Worm (Caenorhabditis elegans) whole organism, L3 larva: ENCODE results near the gene asm-1.
"Not testable (repeated sequence)": the region's sequence is repeated elsewhere in the genome, so short reads cannot be mapped to it uniquely, and the experiment has no call there.

ENCODE experiments used
- R02D3.7 ChIP-seq: fragments of 150-350 bp; optimal IDR thresholded peaks from 2 replicates; lab custom pipeline; 2014; ENCODE audit warnings: missing biosample characterization, missing genetic modification characterization
- ZK546.5 ChIP-seq: sonication (generic microtip); optimal IDR thresholded peaks from 2 replicates; lab custom pipeline; 2017; ENCODE audit warnings: missing biosample characterization, missing genetic modification characterization
- aly-2 ChIP-seq: fragments of 150-350 bp; optimal IDR thresholded peaks from 2 replicates; lab custom pipeline; 2014; ENCODE audit warnings: missing biosample characterization, missing genetic modification characterization
- ceh-16 ChIP-seq: sonication (generic microtip); optimal IDR thresholded peaks from 2 replicates; lab custom pipeline; 2017; ENCODE audit warnings: missing biosample characterization, missing genetic modification characterization
- ceh-28 ChIP-seq: fragments of 150-350 bp; optimal IDR thresholded peaks from 2 replicates; lab custom pipeline; 2014; ENCODE audit warnings: missing biosample characterization, missing genetic modification reagents, missing genetic modification characterization
- daf-12 ChIP-seq: fragments of 150-350 bp; optimal IDR thresholded peaks from 2 replicates; lab custom pipeline; 2014; ENCODE audit warnings: missing biosample characterization, missing genetic modification reagents, missing genetic modification characterization
- egl-5 ChIP-seq: fragments of 150-350 bp; optimal IDR thresholded peaks from 2 replicates; lab custom pipeline; 2017; ENCODE audit warnings: missing biosample characterization, missing genetic modification reagents, missing genetic modification characterization, inconsistent platforms
- elt-1 ChIP-seq: fragments of 150-350 bp; optimal IDR thresholded peaks from 2 replicates; lab custom pipeline; 2014; ENCODE audit warnings: missing biosample characterization, missing genetic modification characterization
- elt-2 ChIP-seq: sonication (generic microtip); optimal IDR thresholded peaks from 2 replicates; lab custom pipeline; 2016; ENCODE audit warnings: missing genetic modification reagents, mild to moderate bottlenecking, missing genetic modification characterization, missing compliant biosample characterization
- elt-3 ChIP-seq, 3 experiments: fragments of 150-350 bp in 1 of 3; sonication (generic microtip) in 2 of 3; optimal IDR thresholded peaks; 2 replicates in 2 of 3; 4 replicates in 1 of 3; lab custom pipeline; 2014 to 2017; ENCODE audit warnings: missing biosample characterization in 3 of 3, missing genetic modification characterization in 3 of 3
- eor-1 ChIP-seq, 2 experiments: fragments of 150-350 bp; optimal IDR thresholded peaks; 2 replicates each; lab custom pipeline; 2014 to 2018; ENCODE audit warnings: missing biosample characterization in 2 of 2, missing genetic modification characterization in 2 of 2
- fkh-10 ChIP-seq: sonication (generic microtip); optimal IDR thresholded peaks from 2 replicates; lab custom pipeline; 2017; ENCODE audit warnings: missing biosample characterization, missing genetic modification reagents, missing genetic modification characterization
- fkh-2 ChIP-seq: fragments of 150-350 bp; optimal IDR thresholded peaks from 2 replicates; lab custom pipeline; 2014; ENCODE audit warnings: missing biosample characterization, missing genetic modification reagents, missing genetic modification characterization
- fos-1 ChIP-seq: fragments of 150-350 bp; optimal IDR thresholded peaks from 2 replicates; lab custom pipeline; 2014; ENCODE audit warnings: missing biosample characterization, missing genetic modification characterization
- jun-1 ChIP-seq: fragments of 150-350 bp; optimal IDR thresholded peaks from 2 replicates; lab custom pipeline; 2014; ENCODE audit warnings: missing biosample characterization, missing genetic modification reagents, missing genetic modification characterization
- lin-15B ChIP-seq: fragments of 150-350 bp; optimal IDR thresholded peaks from 2 replicates; lab custom pipeline; 2014; ENCODE audit warnings: missing biosample characterization, missing genetic modification characterization
- lin-39 ChIP-seq: fragments of 150-350 bp; optimal IDR thresholded peaks from 2 replicates; lab custom pipeline; 2018; ENCODE audit warnings: missing biosample characterization, missing genetic modification reagents, missing genetic modification characterization
- lsy-12 ChIP-seq: sonication (generic microtip); optimal IDR thresholded peaks from 2 replicates; lab custom pipeline; 2016; ENCODE audit warnings: mild to moderate bottlenecking, missing genetic modification characterization, missing compliant biosample characterization
- mdl-1 ChIP-seq: fragments of 150-350 bp; optimal IDR thresholded peaks from 2 replicates; lab custom pipeline; 2014; ENCODE audit warnings: missing biosample characterization, missing genetic modification characterization
- mml-1 ChIP-seq: fragments of 150-350 bp; sonication (generic microtip); optimal IDR thresholded peaks from 3 replicates; lab custom pipeline; 2014; ENCODE audit warnings: missing biosample characterization, missing genetic modification characterization
- nfya-1 ChIP-seq: sonication (generic microtip); optimal IDR thresholded peaks from 2 replicates; lab custom pipeline; 2017; ENCODE audit warnings: missing genetic modification characterization, mild to moderate bottlenecking, missing compliant biosample characterization, antibody characterized with exemption, moderate library complexity; ENCODE audit not compliant: insufficient read depth
- nhr-12 ChIP-seq: fragments of 150-350 bp; optimal IDR thresholded peaks from 2 replicates; lab custom pipeline; 2014; ENCODE audit warnings: missing biosample characterization, missing genetic modification characterization
- nhr-23 ChIP-seq: fragments of 150-350 bp; optimal IDR thresholded peaks from 2 replicates; lab custom pipeline; 2014; ENCODE audit warnings: missing biosample characterization, missing genetic modification reagents, missing genetic modification characterization
- nhr-25 ChIP-seq: sonication (generic microtip); optimal IDR thresholded peaks from 2 replicates; lab custom pipeline; 2017; ENCODE audit warnings: missing biosample characterization, missing genetic modification characterization
- nhr-28 ChIP-seq: fragments of 150-350 bp; optimal IDR thresholded peaks from 2 replicates; lab custom pipeline; 2014; ENCODE audit warnings: missing biosample characterization, missing genetic modification characterization
- nhr-43 ChIP-seq: sonication (generic microtip); optimal IDR thresholded peaks from 2 replicates; lab custom pipeline; 2016; ENCODE audit warnings: mild to moderate bottlenecking, missing genetic modification characterization, missing compliant biosample characterization; ENCODE audit not compliant: poor library complexity, severe bottlenecking
- nhr-76 ChIP-seq: fragments of 150-350 bp; sonication (generic microtip); optimal IDR thresholded peaks from 5 replicates; lab custom pipeline; 2014; ENCODE audit warnings: missing biosample characterization, missing genetic modification characterization
- nhr-77 ChIP-seq: fragments of 150-350 bp; optimal IDR thresholded peaks from 2 replicates; lab custom pipeline; 2014; ENCODE audit warnings: missing biosample characterization, missing genetic modification characterization
- pha-4 ChIP-seq: fragments of 150-350 bp; optimal IDR thresholded peaks from 2 replicates; lab custom pipeline; 2014; ENCODE audit warnings: missing biosample characterization, missing genetic modification reagents, missing genetic modification characterization
- pqm-1 ChIP-seq: fragments of 150-350 bp; optimal IDR thresholded peaks from 2 replicates; lab custom pipeline; 2017; ENCODE audit warnings: missing biosample characterization, missing genetic modification characterization, inconsistent platforms
- sea-2 ChIP-seq: fragments of 150-350 bp; sonication (generic microtip); optimal IDR thresholded peaks from 4 replicates; lab custom pipeline; 2014; ENCODE audit warnings: missing biosample characterization, missing genetic modification reagents, missing genetic modification characterization
- snpc-4 ChIP-seq: fragments of 150-350 bp; optimal IDR thresholded peaks from 2 replicates; lab custom pipeline; 2014; ENCODE audit warnings: missing biosample characterization, missing genetic modification characterization
- tbx-2 ChIP-seq: sonication (generic microtip); optimal IDR thresholded peaks from 2 replicates; lab custom pipeline; 2016; ENCODE audit warnings: mild to moderate bottlenecking, missing genetic modification characterization, missing compliant biosample characterization
- ztf-11 ChIP-seq: fragments of 150-350 bp; optimal IDR thresholded peaks from 2 replicates; lab custom pipeline; 2014; ENCODE audit warnings: missing biosample characterization, missing genetic modification characterization
- ztf-4 ChIP-seq: fragments of 150-350 bp; optimal IDR thresholded peaks from 2 replicates; lab custom pipeline; 2014; ENCODE audit warnings: missing biosample characterization, missing genetic modification characterization

asm-1 gene

DNA sequence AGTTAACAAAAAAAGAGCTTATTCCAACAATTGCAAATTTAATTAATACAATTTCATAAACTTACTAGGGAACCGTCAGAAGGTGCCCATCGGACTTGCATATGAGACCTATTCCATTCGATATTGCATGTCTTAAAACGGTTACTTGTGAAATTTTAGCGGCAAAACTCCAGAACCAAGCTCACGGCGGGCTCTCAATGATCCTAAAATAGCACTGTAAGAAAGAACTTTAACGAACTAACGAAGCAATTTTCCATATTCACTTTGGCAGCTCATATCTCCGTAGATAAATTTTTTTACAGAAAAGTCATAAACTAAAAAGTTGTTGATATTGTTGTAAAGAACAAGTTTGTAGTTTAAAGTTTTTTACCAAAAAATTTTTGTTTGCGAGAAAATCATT lies 2.2 kb upstream of the asm-1 start, which contains the start of gene B0252.3:
TSS of gene B0252.3 (minus strand) at position 101 of the 400 bp plus-strand sequence.
- not testable (repeated sequence) for TF ChIP-seq lin-15B, fos-1, nhr-28 (tag; lab: Kevin White, UChicago)

DNA sequence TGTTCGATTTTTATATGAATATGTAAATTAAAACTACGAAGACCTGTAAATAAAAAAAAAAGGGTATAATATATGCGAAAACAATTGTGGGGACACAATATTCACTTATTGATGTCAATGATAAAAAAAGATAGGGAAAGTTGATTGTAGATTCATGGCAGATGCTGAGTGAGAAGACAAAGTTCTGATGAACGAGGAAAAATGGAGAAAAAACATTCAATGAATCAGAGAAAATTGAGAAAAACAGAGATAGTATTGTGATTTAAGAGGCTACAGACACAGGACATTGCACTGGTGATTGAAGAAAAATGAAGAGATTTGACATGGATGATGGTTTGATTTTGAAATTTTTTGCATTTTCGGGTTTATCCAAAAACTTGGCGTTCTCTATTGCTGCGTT lies 1.2 kb upstream of the asm-1 start:
- TF ChIP-seq nhr-43 (tag; lab: Kevin White, UChicago) (no peak), nhr-77 (tag; lab: Kevin White, UChicago) (no peak), fkh-10 (GFP tag; lab: Kevin White, UChicago) (no peak), fkh-2 (no peak)

DNA sequence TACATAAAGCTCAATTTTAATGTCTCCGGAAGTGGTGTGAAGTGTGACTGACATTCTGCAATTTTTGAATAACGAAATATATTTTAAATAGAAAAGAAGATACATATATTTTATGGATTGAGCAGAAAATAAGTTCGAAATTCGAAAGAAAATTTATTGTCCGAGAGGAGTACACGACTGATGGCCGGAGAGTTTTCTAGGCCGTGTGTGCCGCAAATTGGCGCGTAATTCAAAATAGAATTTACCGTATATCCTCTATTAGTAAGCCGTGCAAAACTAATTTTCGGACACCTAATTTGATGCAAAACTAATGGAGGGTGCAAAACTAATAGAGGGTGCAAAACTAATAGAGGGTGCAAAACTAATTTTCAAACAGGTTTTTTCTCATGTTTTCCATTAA lies 3.4 kb downstream of the asm-1 start, which contains the start of gene cyn-10:
TSS of gene cyn-10 (minus strand) at position 57 of the 400 bp plus-strand sequence.
- no peak for TF ChIP-seq nhr-77 (tag; lab: Kevin White, UChicago)
- no peak for TF ChIP-seq sea-2 (GFP tag; lab: Kevin White, UChicago)
- TF ChIP-seq fkh-2, result no peak
- no peak for TF ChIP-seq ztf-11 (tag; lab: Kevin White, UChicago)
- TF ChIP-seq ceh-28, result no peak
- no peak for TF ChIP-seq jun-1 (tag; lab: Kevin White, UChicago)
- no peak for TF ChIP-seq egl-5 (tag; lab: Kevin White, UChicago)
- TF ChIP-seq nhr-23, result peak; percentile 69
- TF ChIP-seq ceh-16 (tag; lab: Kevin White, UChicago), result no peak
- TF ChIP-seq lin-15B (tag; lab: Kevin White, UChicago), result peak; percentile 58
- peak; percentile 65 for TF ChIP-seq pha-4 (tag; lab: Kevin White, UChicago)
- TF ChIP-seq ZK546.5 (tag; lab: Kevin White, UChicago), result no peak
- no peak for TF ChIP-seq tbx-2
- TF ChIP-seq lin-39 (tag; lab: Kevin White, UChicago), result peak; percentile 14
- no peak for TF ChIP-seq R02D3.7 (tag; lab: Kevin White, UChicago)
- TF ChIP-seq snpc-4 (tag; lab: Kevin White, UChicago), result peak; percentile 49
- TF ChIP-seq elt-2, result peak; percentile 17
- TF ChIP-seq nfya-1, result peak; percentile 64
- TF ChIP-seq lsy-12, result peak; percentile 75
- no peak for TF ChIP-seq daf-12 (tag; lab: Kevin White, UChicago)
- TF ChIP-seq mdl-1, result no peak
- peak in 1 of 2 experiments; percentile 70 for TF ChIP-seq eor-1 (tag; optimal IDR thresholded peaks at IDR 0.05; lab: Kevin White, UChicago)
- peak; percentile 18 for TF ChIP-seq pqm-1 (tag; lab: Kevin White, UChicago)
- no peak for TF ChIP-seq mml-1 (tag; lab: Kevin White, UChicago)
- TF ChIP-seq nhr-76 (tag; lab: Kevin White, UChicago), result no peak
- TF ChIP-seq aly-2 (tag; lab: Kevin White, UChicago), result no peak
- TF ChIP-seq nhr-12 (tag; lab: Kevin White, UChicago), result no peak
- peak; percentile 27 for TF ChIP-seq nhr-25 (tag; lab: Kevin White, UChicago)
- peak; percentile 94 for TF ChIP-seq nhr-43 (tag; lab: Kevin White, UChicago)
- no peak for TF ChIP-seq elt-1

DNA sequence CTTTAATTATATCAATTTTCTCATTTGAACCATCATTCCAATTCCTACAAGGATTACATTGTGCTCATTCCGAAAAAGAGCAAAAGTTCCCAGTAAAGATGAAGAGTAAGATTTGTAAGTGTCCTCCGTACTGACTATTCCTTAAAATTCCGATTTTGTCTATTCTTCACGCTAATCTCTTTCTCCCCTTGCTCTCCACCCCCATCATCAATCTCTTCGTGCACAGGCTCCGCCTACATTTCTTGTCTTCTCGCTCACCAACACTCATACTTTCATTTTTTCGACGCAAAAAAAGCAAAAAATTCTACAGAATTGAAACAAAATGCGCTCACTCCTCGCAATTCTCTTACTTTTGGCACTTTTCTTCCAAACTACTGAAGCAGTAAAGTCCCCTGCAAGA lies 6.0 kb downstream of the asm-1 start, which contains the start of gene B0252.8:
TSS of gene B0252.8 (plus strand) at position 292 of the 400 bp plus-strand sequence.
- TF ChIP-seq lin-39 (tag; lab: Kevin White, UChicago), result peak; percentile 71
- no peak for TF ChIP-seq ZK546.5 (tag; lab: Kevin White, UChicago)
- no peak for TF ChIP-seq ztf-4 (tag; lab: Kevin White, UChicago)

DNA sequence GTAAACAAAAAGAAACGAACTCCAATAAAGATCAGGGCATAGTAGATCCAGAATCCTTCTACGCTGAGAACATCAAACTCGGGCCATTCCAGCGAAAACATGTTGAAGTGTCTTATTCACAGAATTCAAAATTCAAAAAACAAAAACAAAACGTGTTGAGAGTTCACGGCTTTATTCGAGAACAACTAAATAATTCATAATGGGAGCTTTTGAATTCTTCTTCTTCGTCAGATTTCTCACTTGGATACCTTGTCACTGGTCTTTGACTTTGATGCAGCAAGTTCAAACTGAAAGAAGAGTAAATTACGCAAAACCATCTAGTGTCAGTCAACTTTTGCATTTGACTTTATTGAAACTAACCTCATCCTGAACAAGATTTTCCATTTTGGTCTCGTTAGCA lies 7.8 kb downstream of the asm-1 start, which contains the start of gene B0252.11:
TSS of gene B0252.11 (minus strand) at position 101 of the 400 bp plus-strand sequence.
- TF ChIP-seq nfya-1 (no peak), ceh-28 (no peak), elt-3 (tag; optimal IDR thresholded peaks at IDR 0.05; lab: Kevin White, UChicago) (no peak), lsy-12 (no peak), nhr-77 (tag; lab: Kevin White, UChicago) (no peak), nhr-12 (tag; lab: Kevin White, UChicago) (no peak), aly-2 (tag; lab: Kevin White, UChicago) (no peak), nhr-28 (tag; lab: Kevin White, UChicago) (no peak), mml-1 (tag; lab: Kevin White, UChicago) (no peak)
- TF ChIP-seq, all 47 proteins: peak for 0
